Worm (Caenorhabditis elegans) whole organism, L4 larva: ENCODE results near the gene srd-4.

ENCODE experiments used
- F44E2.7 ChIP-seq: fragments of 200-800 bp; sonication (Bioruptor generic); IDR thresholded peaks from 2 replicates; pipeline ENCODE4 v2.1.2; 2022; ENCODE audit warnings: missing genetic modification characterization, missing compliant biosample characterization
- R02D3.7 ChIP-seq: fragments of 150-350 bp; sonication (generic microtip); optimal IDR thresholded peaks from 3 replicates; lab custom pipeline; 2014; ENCODE audit warnings: missing biosample characterization, missing genetic modification characterization
- dpl-1 ChIP-seq: fragments of 150-350 bp; optimal IDR thresholded peaks from 2 replicates; lab custom pipeline; 2014; ENCODE audit warnings: missing biosample characterization, missing genetic modification reagents, missing genetic modification characterization
- egl-27 ChIP-seq: sonication (generic microtip); optimal IDR thresholded peaks from 3 replicates; lab custom pipeline; 2017; ENCODE audit warnings: missing biosample characterization, missing genetic modification reagents, missing genetic modification characterization
- hlh-30 ChIP-seq: sonication (generic microtip); optimal IDR thresholded peaks from 2 replicates; lab custom pipeline; 2017; ENCODE audit warnings: antibody characterized with exemption, mild to moderate bottlenecking, missing genetic modification characterization, missing compliant biosample characterization; ENCODE audit not compliant: insufficient read depth
- nhr-28 ChIP-seq: fragments of 150-350 bp; optimal IDR thresholded peaks from 2 replicates; lab custom pipeline; 2014; ENCODE audit warnings: missing biosample characterization, missing genetic modification characterization
- nhr-48 ChIP-seq: sonication (generic microtip); optimal IDR thresholded peaks from 2 replicates; lab custom pipeline; 2016; ENCODE audit warnings: mild to moderate bottlenecking, missing genetic modification characterization, missing compliant biosample characterization
- nhr-6 ChIP-seq: fragments of 150-350 bp; optimal IDR thresholded peaks from 2 replicates; lab custom pipeline; 2014; ENCODE audit warnings: missing biosample characterization, missing genetic modification characterization
- pqm-1 ChIP-seq: sonication (generic microtip); optimal IDR thresholded peaks from 2 replicates; lab custom pipeline; 2017; ENCODE audit warnings: missing biosample characterization, missing genetic modification characterization
- unc-130 ChIP-seq: sonication (generic microtip); optimal IDR thresholded peaks from 2 replicates; lab custom pipeline; 2016; ENCODE audit warnings: missing genetic modification reagents, missing genetic modification characterization, missing compliant biosample characterization
- zag-1 ChIP-seq: fragments of 150-350 bp; optimal IDR thresholded peaks from 2 replicates; lab custom pipeline; 2014; ENCODE audit warnings: missing biosample characterization, missing genetic modification characterization
- ztf-11 ChIP-seq: fragments of 150-350 bp; optimal IDR thresholded peaks from 2 replicates; lab custom pipeline; 2014; ENCODE audit warnings: missing biosample characterization, missing genetic modification characterization

ce11 chrV:12213027-12213426, 28.3 kb downstream of the srd-4 start, which contains the start of gene vab-8:
- TF ChIP-seq nhr-28 (tag; lab: Kevin White, UChicago) = peak; percentile 46
- no peak for TF ChIP-seq hlh-30
- TF ChIP-seq egl-27 (tag; lab: Kevin White, UChicago) = no peak
- TF ChIP-seq ztf-11 = no peak
- no peak for TF ChIP-seq F44E2.7 (GFP tag; lab: Robert Waterston, UW)
- no peak for TF ChIP-seq dpl-1 (GFP tag; lab: Kevin White, UChicago)
- TF ChIP-seq unc-130 = no peak
- no peak for TF ChIP-seq nhr-48 (tag; lab: Kevin White, UChicago)
- no peak for TF ChIP-seq R02D3.7 (tag; lab: Kevin White, UChicago)
- no peak for TF ChIP-seq zag-1 (tag; lab: Kevin White, UChicago)
- TF ChIP-seq pqm-1 (tag; lab: Kevin White, UChicago) = peak; percentile 34
- TF ChIP-seq nhr-6 (tag; lab: Kevin White, UChicago) = no peak
